Fruit fly (Drosophila melanogaster): Measurements from ENCODE around the gene CG31198.

DNA sequence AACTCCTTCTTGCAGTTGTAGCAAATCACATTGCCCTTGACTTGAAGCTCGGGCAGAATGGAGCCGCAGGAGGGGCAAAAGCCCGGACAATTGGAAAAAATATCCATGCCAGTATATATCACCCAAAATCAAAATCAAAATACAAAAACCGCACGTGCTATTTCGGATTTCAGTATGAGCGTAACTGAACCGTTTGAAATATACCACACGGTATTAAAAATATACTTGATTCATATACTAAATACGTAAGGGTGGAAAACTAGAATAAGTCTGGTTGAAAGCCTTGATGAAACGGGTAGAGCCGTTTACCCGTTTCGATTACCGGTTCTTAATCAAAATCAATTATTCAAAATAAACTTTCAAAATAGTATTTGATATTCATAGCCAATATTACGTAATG lies 23.5 kb downstream of the CG31198 start, which contains the start of gene Polr1H:
- TF ChIP-seq pan (optimal IDR thresholded peaks at IDR 0.05) (no peak), EcR (GFP tag; optimal IDR thresholded peaks at IDR 0.05) (no peak), psq (optimal IDR thresholded peaks at IDR 0.05) (no peak), Dll (optimal IDR thresholded peaks at IDR 0.05) (no peak), CG8478 (optimal IDR thresholded peaks at IDR 0.05) (no peak)
